Worm (Caenorhabditis elegans) whole organism, dauer: ENCODE measurements around the gene Y7A5A.7.

ENCODE experiments used
- unc-62 ChIP-seq: sonication (generic microtip); optimal IDR thresholded peaks from 2 replicates; lab custom pipeline; 2017; ENCODE audit warnings: missing biosample characterization, missing genetic modification reagents, missing genetic modification characterization

The Y7A5A.7 gene

ce11 chrX:15759222-15759621, 44.8 kb downstream of the Y7A5A.7 start:
- TF ChIP-seq unc-62 (GFP tag; lab: Kevin White, UChicago): no peak

ce11 chrX:15757169-15757568, 46.8 kb downstream of the Y7A5A.7 start, which contains the start of gene wrt-4:
Gene wrt-4, minus strand, starts transcription at chrX:15757269.
- no peak for TF ChIP-seq unc-62 (GFP tag; lab: Kevin White, UChicago)
